Fruit fly (Drosophila melanogaster) whole organism, embryonic: ENCODE measurements around the gene CG6873.

Experiments used
- CG1602 ChIP-seq: fragments of 200-800 bp; sonication (Bioruptor generic); optimal IDR thresholded peaks from 3 replicates; lab custom pipeline; 2016; ENCODE audit warnings: missing biosample characterization, missing genetic modification characterization
- Dad ChIP-seq: fragments of 200-800 bp; sonication (Bioruptor generic); optimal IDR thresholded peaks from 3 replicates; lab custom pipeline; 2016; ENCODE audit warnings: missing biosample characterization, missing genetic modification characterization
- HHEX ChIP-seq: fragments of 200-800 bp; sonication (Bioruptor generic); optimal IDR thresholded peaks from 3 replicates; lab custom pipeline; 2017; ENCODE audit warnings: missing biosample characterization, mild to moderate bottlenecking, missing genetic modification characterization, missing genetic modification reagents
- NFAT ChIP-seq: fragments of 200-800 bp; sonication (Bioruptor generic); IDR thresholded peaks from 2 replicates; pipeline ENCODE4 v1.3.6; 2022; ENCODE audit warnings: missing biosample characterization, missing genetic modification characterization
- Sox100B ChIP-seq: fragments of 200-800 bp; sonication (Bioruptor generic); optimal IDR thresholded peaks from 3 replicates; lab custom pipeline; 2018; ENCODE audit warnings: missing biosample characterization, mild to moderate bottlenecking, missing genetic modification characterization
- ci ChIP-seq: fragments of 200-800 bp; sonication (Bioruptor generic); IDR thresholded peaks from 3 replicates; pipeline ENCODE4 v1.3.6; 2022; ENCODE audit warnings: missing biosample characterization, missing genetic modification characterization
- eve ChIP-seq, 2 experiments: fragments of >200 bp; optimal IDR thresholded peaks; 2 replicates each; lab custom pipeline; 2017; ENCODE audit warnings: missing biosample characterization in 2 of 2, missing genetic modification characterization in 2 of 2
- fd3F ChIP-seq: fragments of 200-800 bp; sonication (Bioruptor generic); optimal IDR thresholded peaks from 2 replicates; lab custom pipeline; 2018; ENCODE audit warnings: missing biosample characterization, mild to moderate bottlenecking, missing genetic modification characterization, moderate library complexity
- sens ChIP-seq: fragments of 200-800 bp; sonication (Bioruptor generic); peaks from one replicate; lab custom pipeline; 2016; ENCODE audit warnings: missing biosample characterization, missing genetic modification characterization
- zen ChIP-seq: fragments of 200-800 bp; sonication (Bioruptor generic); optimal IDR thresholded peaks from 3 replicates; lab custom pipeline; 2018; ENCODE audit warnings: missing biosample characterization, mild to moderate bottlenecking, missing genetic modification characterization, moderate library complexity

DNA sequence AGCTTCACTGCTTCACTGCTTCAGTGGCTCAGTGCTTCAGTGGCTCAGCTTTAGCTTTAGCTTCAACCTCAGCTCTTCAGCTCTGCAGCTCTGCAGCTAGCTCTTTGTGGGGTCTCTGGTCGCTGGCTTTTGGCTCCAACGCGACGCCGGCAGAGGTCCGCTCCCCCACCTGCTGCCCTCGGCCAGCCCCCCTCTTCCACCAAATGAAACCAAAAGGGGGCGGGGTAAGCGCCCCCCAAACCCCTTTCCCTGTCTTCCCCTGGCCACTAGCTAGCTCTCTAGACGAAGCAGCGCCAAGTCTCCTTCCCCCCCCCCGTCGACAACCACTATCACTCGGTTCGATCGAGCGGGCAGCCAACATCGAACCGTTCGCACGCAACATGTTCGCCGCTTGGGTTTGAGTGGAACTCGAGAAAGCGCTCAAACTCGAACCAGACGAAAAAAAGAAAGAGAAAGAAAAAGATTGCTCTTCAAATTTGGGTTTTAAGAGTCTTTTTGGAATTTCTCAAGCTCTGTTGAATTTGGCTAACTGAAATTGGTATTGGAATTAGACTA is 46.7 kb downstream of the CG6873 start, which contains the start of gene Cyp18a1:
- TF ChIP-seq sens (GFP tag; lab: Kevin White, UChicago) (no peak), Sox100B (GFP tag; lab: Kevin White, UChicago) (no peak), CG1602 (GFP tag; lab: Kevin White, UChicago) (no peak), Dad (no peak), NFAT (no peak), fd3F (GFP tag; lab: Kevin White, UChicago) (no peak), zen (tag; lab: Kevin White, UChicago) (no peak), HHEX (no peak), ci (GFP tag; lab: Robert Waterston, UW) (no peak), eve (GFP tag; optimal IDR thresholded peaks at IDR 0.05; lab: Kevin White, UChicago) (no peak)
